Worm (Caenorhabditis elegans) whole organism, young adult: ENCODE data around the gene T04C4.3.

Experiments used
- F39B2.1 ChIP-seq: fragments of 200-800 bp; sonication (Bioruptor generic); IDR thresholded peaks from 2 replicates; pipeline ENCODE4 v1.3.6; 2022; ENCODE audit warnings: missing genetic modification reagents, missing genetic modification characterization, missing compliant biosample characterization
- ceh-27 ChIP-seq: fragments of 200-800 bp; sonication (Bioruptor generic); optimal IDR thresholded peaks from 2 replicates; lab custom pipeline; 2018; ENCODE audit warnings: mild to moderate bottlenecking, missing genetic modification characterization, moderate library complexity, missing compliant biosample characterization
- egrh-3 ChIP-seq: fragments of 200-800 bp; sonication (Bioruptor generic); IDR thresholded peaks from 2 replicates; pipeline ENCODE4 v1.3.6; 2022; ENCODE audit warnings: missing genetic modification reagents, missing genetic modification characterization, missing compliant biosample characterization
- hlh-12 ChIP-seq: sonication (generic microtip); optimal IDR thresholded peaks from 2 replicates; lab custom pipeline; 2016; ENCODE audit warnings: missing genetic modification characterization, missing compliant biosample characterization
- let-607 ChIP-seq, 2 experiments: fragments of 200-800 bp in 1 of 2; sonication (Bioruptor generic) in 1 of 2; sonication (generic microtip) in 1 of 2; optimal IDR thresholded peaks; 2 replicates each; lab custom pipeline; 2016 to 2018; ENCODE audit warnings: mild to moderate bottlenecking in 2 of 2, missing compliant biosample characterization in 2 of 2, missing genetic modification characterization in 2 of 2, moderate library complexity in 2 of 2, missing genotype in 1 of 2

ce11 chrIV:2242349-2243088, 25.9 kb upstream of the T04C4.3 start, which contains the start of the genes M70.3 and M70.2:
- no peak for TF ChIP-seq F39B2.1 (GFP tag; lab: Robert Waterston, UW)
- no peak for TF ChIP-seq let-607 (tag; optimal IDR thresholded peaks at IDR 0.05; lab: Kevin White, UChicago)
- TF ChIP-seq egrh-3, result no peak
- TF ChIP-seq hlh-12 (tag; lab: Kevin White, UChicago), result no peak
- no peak for TF ChIP-seq ceh-27 (GFP tag; lab: Kevin White, UChicago)
